Fruit fly (Drosophila melanogaster) whole organism, pupa: Measurements from ENCODE around the gene RpL13A.

Experiments used
- CG10348 ChIP-seq: fragments of 200-800 bp; sonication (Bioruptor generic); IDR thresholded peaks from 2 replicates; pipeline ENCODE4 v1.3.6; 2022; ENCODE audit warnings: missing biosample characterization, missing genetic modification characterization
- CG12605 ChIP-seq: fragments of 200-800 bp; sonication (Bioruptor generic); IDR thresholded peaks from 2 replicates; pipeline ENCODE4 v1.3.6; 2022; ENCODE audit warnings: missing biosample characterization, missing genetic modification characterization
- CG13204 ChIP-seq: fragments of 200-800 bp; sonication (Bioruptor generic); optimal IDR thresholded peaks from 2 replicates; lab custom pipeline; 2018; ENCODE audit warnings: missing biosample characterization, mild to moderate bottlenecking, missing genetic modification characterization, moderate library complexity
- CG14655 ChIP-seq: fragments of 200-800 bp; sonication (Bioruptor generic); optimal IDR thresholded peaks from 3 replicates; lab custom pipeline; 2017; ENCODE audit warnings: mild to moderate bottlenecking, missing biosample characterization, missing genetic modification reagents, missing genetic modification characterization
- CG15710 ChIP-seq: fragments of 200-800 bp; sonication (Bioruptor generic); optimal IDR thresholded peaks from 2 replicates; lab custom pipeline; 2018; ENCODE audit warnings: missing biosample characterization, mild to moderate bottlenecking, missing genetic modification characterization, moderate library complexity
- CG17806 ChIP-seq: fragments of 200-800 bp; sonication (Bioruptor generic); optimal IDR thresholded peaks from 2 replicates; lab custom pipeline; 2018; ENCODE audit warnings: missing biosample characterization, mild to moderate bottlenecking, missing genetic modification characterization, moderate library complexity
- CG32121 ChIP-seq: fragments of 200-800 bp; sonication (Bioruptor generic); IDR thresholded peaks from 2 replicates; pipeline ENCODE4 v1.3.6; 2022; ENCODE audit warnings: missing biosample characterization, missing genetic modification characterization
- CG34367 ChIP-seq: fragments of 200-800 bp; sonication (Bioruptor generic); optimal IDR thresholded peaks from 2 replicates; lab custom pipeline; 2018; ENCODE audit warnings: missing biosample characterization, mild to moderate bottlenecking, missing genetic modification characterization
- CG4496 ChIP-seq: fragments of 200-800 bp; sonication (Bioruptor generic); IDR thresholded peaks from 3 replicates; pipeline ENCODE4 v1.3.6; 2022; ENCODE audit warnings: missing biosample characterization, missing genetic modification characterization
- CG8159 ChIP-seq: fragments of 200-800 bp; sonication (Bioruptor generic); optimal IDR thresholded peaks from 3 replicates; lab custom pipeline; 2018; ENCODE audit warnings: missing biosample characterization, mild to moderate bottlenecking, missing genetic modification characterization, moderate library complexity
- CG8301 ChIP-seq: fragments of 200-800 bp; sonication (Bioruptor generic); optimal IDR thresholded peaks from 2 replicates; lab custom pipeline; 2018; ENCODE audit warnings: missing biosample characterization, mild to moderate bottlenecking, missing genetic modification characterization
- CG9948 ChIP-seq: fragments of 200-800 bp; sonication (Bioruptor generic); optimal IDR thresholded peaks from 2 replicates; lab custom pipeline; 2018; ENCODE audit warnings: missing biosample characterization, mild to moderate bottlenecking, missing genetic modification characterization, moderate library complexity
- D1 ChIP-seq: fragments of 200-800 bp; sonication (Bioruptor generic); optimal IDR thresholded peaks from 2 replicates; lab custom pipeline; 2018; ENCODE audit warnings: missing biosample characterization, mild to moderate bottlenecking, missing genetic modification characterization, moderate library complexity
- EcR ChIP-seq: fragments of 200-800 bp; sonication (Bioruptor generic); optimal IDR thresholded peaks from 3 replicates; lab custom pipeline; 2019; ENCODE audit warnings: missing biosample characterization, missing genetic modification characterization, mild to moderate bottlenecking, moderate library complexity, missing genetic modification reagents
- Ets98B ChIP-seq: fragments of 200-800 bp; sonication (Bioruptor generic); IDR thresholded peaks from 2 replicates; pipeline ENCODE4 v1.3.6; 2022; ENCODE audit warnings: missing biosample characterization, missing genetic modification characterization
- Pif1A ChIP-seq: fragments of 200-800 bp; sonication (Bioruptor generic); optimal IDR thresholded peaks from 3 replicates; lab custom pipeline; 2016; ENCODE audit warnings: missing biosample characterization, missing genetic modification characterization
- Pif1B ChIP-seq: fragments of 200-800 bp; sonication (Bioruptor generic); optimal IDR thresholded peaks from 3 replicates; lab custom pipeline; 2016; ENCODE audit warnings: missing biosample characterization, missing genetic modification characterization
- Snoo ChIP-seq: fragments of 200-800 bp; sonication (Bioruptor generic); optimal IDR thresholded peaks from 3 replicates; lab custom pipeline; 2017; ENCODE audit warnings: missing biosample characterization, mild to moderate bottlenecking, missing genetic modification characterization, inconsistent platforms
- fd96Ca ChIP-seq: fragments of 200-800 bp; sonication (Bioruptor generic); IDR thresholded peaks from 3 replicates; pipeline ENCODE4 v1.3.6; 2022; ENCODE audit warnings: missing biosample characterization, missing genetic modification characterization
- gl ChIP-seq: fragments of 200-800 bp; sonication (Bioruptor generic); optimal IDR thresholded peaks from 2 replicates; lab custom pipeline; 2018; ENCODE audit warnings: missing biosample characterization, mild to moderate bottlenecking, missing genetic modification characterization
- rn ChIP-seq: fragments of 200-800 bp; sonication (Bioruptor generic); IDR thresholded peaks from 2 replicates; pipeline ENCODE4 v1.3.6; 2022; ENCODE audit warnings: missing biosample characterization, missing genetic modification characterization

Gene RpL13A

dm6 chr3R:5648569-5649476 lies 24.5 kb downstream of the RpL13A start, which contains the start of the genes MTA1-like and Sec23:
Gene MTA1-like (minus strand): TSS chr3R:5648738.
Gene Sec23 (plus strand): TSS chr3R:5649065.
- no peak; the same call in 1 of the 2 replicates for TF ChIP-seq Ets98B (GFP tag; lab: Robert Waterston, UW)
- no peak for TF ChIP-seq CG12605 (GFP tag; lab: Robert Waterston, UW)
- peak; percentile 33 for TF ChIP-seq CG9948 (tag; lab: Kevin White, UChicago)
- no peak for TF ChIP-seq CG13204 (GFP tag; lab: Kevin White, UChicago)
- TF ChIP-seq CG34367 = no peak
- TF ChIP-seq Pif1B = peak; percentile 61
- TF ChIP-seq CG17806 (tag; lab: Kevin White, UChicago) = peak; percentile 22
- TF ChIP-seq EcR (GFP tag; lab: Kevin White, UChicago) = no peak
- TF ChIP-seq CG8301 (tag; lab: Kevin White, UChicago) = peak; percentile 9
- TF ChIP-seq gl (tag; lab: Kevin White, UChicago) = no peak
- no peak for TF ChIP-seq CG10348
- TF ChIP-seq CG15710 (tag; lab: Kevin White, UChicago) = peak; percentile 44
- TF ChIP-seq CG32121 = no peak
- peak; percentile 47; the same call in 1 of the 3 replicates for TF ChIP-seq CG4496 (GFP tag; lab: Robert Waterston, UW)
- TF ChIP-seq Pif1A (GFP tag; lab: Kevin White, UChicago) = peak; percentile 43
- TF ChIP-seq D1 (tag; lab: Kevin White, UChicago) = no peak
- TF ChIP-seq Snoo (tag; lab: Kevin White, UChicago) = peak; percentile 39
- TF ChIP-seq fd96Ca (GFP tag; lab: Robert Waterston, UW) = peak; percentile 13; the same call in 2 of the 3 replicates
- no peak for TF ChIP-seq rn (GFP tag; lab: Robert Waterston, UW)
- TF ChIP-seq CG14655 = no peak
- TF ChIP-seq CG8159 (tag; lab: Kevin White, UChicago) = peak; percentile 63

dm6 chr3R:5649903-5650302 lies 25.6 kb downstream of the RpL13A start:
- no peak for TF ChIP-seq CG17806 (tag; lab: Kevin White, UChicago)
- no peak for TF ChIP-seq CG4496 (GFP tag; lab: Robert Waterston, UW)
- TF ChIP-seq gl (tag; lab: Kevin White, UChicago) = no peak
- TF ChIP-seq CG10348 = no peak
- TF ChIP-seq CG12605 (GFP tag; lab: Robert Waterston, UW) = no peak
- no peak for TF ChIP-seq CG32121
- no peak for TF ChIP-seq Ets98B (GFP tag; lab: Robert Waterston, UW)
- no peak for TF ChIP-seq CG8301 (tag; lab: Kevin White, UChicago)
- no peak for TF ChIP-seq Pif1A (GFP tag; lab: Kevin White, UChicago)
- no peak for TF ChIP-seq fd96Ca (GFP tag; lab: Robert Waterston, UW)
- TF ChIP-seq EcR (GFP tag; lab: Kevin White, UChicago) = no peak
- no peak for TF ChIP-seq rn (GFP tag; lab: Robert Waterston, UW)
- no peak for TF ChIP-seq Pif1B

dm6 chr3R:5653887-5654286 lies 29.6 kb downstream of the RpL13A start:
- TF ChIP-seq CG8301 (tag; lab: Kevin White, UChicago) = no peak

dm6 chr3R:5654692-5655181 lies 30.5 kb downstream of the RpL13A start, which contains the start of the genes elm and MED27:
Gene elm (minus strand): TSS chr3R:5654861.
Gene MED27 (plus strand): TSS chr3R:5655139.
- TF ChIP-seq D1 (tag; lab: Kevin White, UChicago) (no peak), Pif1B (peak; percentile 73), fd96Ca (GFP tag; lab: Robert Waterston, UW) (peak; percentile 84), Snoo (tag; lab: Kevin White, UChicago) (peak; percentile 84), rn (GFP tag; lab: Robert Waterston, UW) (peak; percentile 85), CG9948 (tag; lab: Kevin White, UChicago) (peak; percentile 83), Ets98B (GFP tag; lab: Robert Waterston, UW) (peak; percentile 85), CG17806 (tag; lab: Kevin White, UChicago) (peak; percentile 85), CG13204 (GFP tag; lab: Kevin White, UChicago) (no peak), CG32121 (peak; percentile 91), CG34367 (peak; percentile 81), CG8159 (tag; lab: Kevin White, UChicago) (peak; percentile 89), gl (tag; lab: Kevin White, UChicago) (peak; percentile 67), EcR (GFP tag; lab: Kevin White, UChicago) (peak; percentile 12), CG14655 (no peak), Pif1A (GFP tag; lab: Kevin White, UChicago) (peak; percentile 87), CG8301 (tag; lab: Kevin White, UChicago) (peak; percentile 74), CG12605 (GFP tag; lab: Robert Waterston, UW) (peak; percentile 49; the same call in 1 of the 2 replicates), CG10348 (peak; percentile 59; the same call in 1 of the 2 replicates), CG4496 (GFP tag; lab: Robert Waterston, UW) (peak; percentile 88), CG15710 (tag; lab: Kevin White, UChicago) (peak; percentile 90)
